Fruit fly (Drosophila melanogaster): ENCODE measurements around the gene CG4582.

The CG4582 gene

DNA sequence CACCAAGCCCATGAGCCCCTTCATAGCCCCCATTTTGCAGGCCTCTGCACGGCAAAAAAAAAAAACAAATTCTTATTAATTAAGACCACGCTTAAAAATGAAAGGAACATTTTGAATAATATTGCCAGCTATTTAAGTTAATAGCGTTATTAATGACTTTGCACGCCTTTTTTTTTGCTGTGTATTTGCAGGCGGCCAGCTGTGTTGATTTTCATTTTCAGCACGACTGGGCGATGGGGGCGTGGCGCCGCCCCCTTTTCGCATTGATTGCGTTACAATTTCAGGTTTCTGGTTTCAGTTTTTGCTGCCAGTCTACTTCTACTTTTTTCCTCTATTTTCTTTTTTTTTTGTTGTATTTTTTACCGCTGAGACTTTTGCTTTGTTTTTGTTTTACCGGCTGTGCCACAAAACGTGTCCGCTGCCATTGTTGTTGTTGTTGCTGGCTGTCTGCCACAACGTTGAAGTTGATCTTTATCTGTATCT is 51.0 kb downstream of the CG4582 start (continued):
- TF ChIP-seq Max (GFP tag; optimal IDR thresholded peaks at IDR 0.05): no peak
- no peak for TF ChIP-seq CG6272 (GFP tag; IDR thresholded peaks at IDR 0.05)
- TF ChIP-seq oc (tag; optimal IDR thresholded peaks at IDR 0.05): peak; percentile 2
- TF ChIP-seq CG14710 (tag; optimal IDR thresholded peaks at IDR 0.05): no peak
- TF ChIP-seq ap (GFP tag; IDR thresholded peaks at IDR 0.05): no peak
- TF ChIP-seq ewg (GFP tag; optimal IDR thresholded peaks at IDR 0.05): no peak
- TF ChIP-seq ATbp (GFP tag; optimal IDR thresholded peaks at IDR 0.05): no peak
- no peak for TF ChIP-seq fd96Cb (tag; optimal IDR thresholded peaks at IDR 0.05)
- no peak for TF ChIP-seq CG12659 (GFP tag; optimal IDR thresholded peaks at IDR 0.05)
- TF ChIP-seq CG17802 (tag; optimal IDR thresholded peaks at IDR 0.05): no peak
- peak; percentile 58; the same call in 1 of the 3 replicates for TF ChIP-seq CG3726 (GFP tag; IDR thresholded peaks at IDR 0.05)
- TF ChIP-seq CG13287 (GFP tag; IDR thresholded peaks at IDR 0.05; ENCODE audit: partially characterized antibody): no peak
- TF ChIP-seq hkb (optimal IDR thresholded peaks at IDR 0.05): no peak
- TF ChIP-seq hkb (GFP tag; IDR thresholded peaks at IDR 0.05): peak; percentile 75
- peak; percentile 91 for TF ChIP-seq Ets65A (GFP tag)
- TF ChIP-seq caup (GFP tag; optimal IDR thresholded peaks at IDR 0.05; ENCODE audit: severe bottlenecking): no peak
- no peak for TF ChIP-seq CG8924 (tag; optimal IDR thresholded peaks at IDR 0.05)
- no peak for TF ChIP-seq Usf (GFP tag; optimal IDR thresholded peaks at IDR 0.05)
- TF ChIP-seq CG18011 (GFP tag; optimal IDR thresholded peaks at IDR 0.05): no peak
- no peak for TF ChIP-seq amos (GFP tag; IDR thresholded peaks at IDR 0.05; ENCODE audit: partially characterized antibody)
- TF ChIP-seq kay (GFP tag; optimal IDR thresholded peaks at IDR 0.05): no peak
- TF ChIP-seq Dref (GFP tag; IDR thresholded peaks at IDR 0.05): no peak
- TF ChIP-seq CG5245 (GFP tag; optimal IDR thresholded peaks at IDR 0.05): peak; percentile 9
- TF ChIP-seq HmgZ (tag; optimal IDR thresholded peaks at IDR 0.05): no peak
- no peak; the same call in 1 of the 2 replicates for TF ChIP-seq slbo (GFP tag; IDR thresholded peaks at IDR 0.05)
- no peak for TF ChIP-seq fru (optimal IDR thresholded peaks at IDR 0.05)
- no peak for TF ChIP-seq pan (optimal IDR thresholded peaks at IDR 0.05)
- peak in 1 of 2 experiments; percentile 71 for TF ChIP-seq pan (GFP tag; optimal IDR thresholded peaks at IDR 0.05 in 1 of 2, IDR thresholded peaks at IDR 0.05 in 1 of 2)
- TF ChIP-seq CG6813 (GFP tag; optimal IDR thresholded peaks at IDR 0.05): peak; percentile 22
- TF ChIP-seq H15 (GFP tag; IDR thresholded peaks at IDR 0.05): 0 out of 3 replicates have a peak, but pooled peaks have one; percentile 30
- TF ChIP-seq Trl (optimal IDR thresholded peaks at IDR 0.05): no peak
- TF ChIP-seq Trl (GFP tag; optimal IDR thresholded peaks at IDR 0.05): peak; percentile 22
- peak; percentile 11 for TF ChIP-seq CG4854 (GFP tag; optimal IDR thresholded peaks at IDR 0.05)
- no peak for TF ChIP-seq sima (GFP tag; optimal IDR thresholded peaks at IDR 0.05)
- TF ChIP-seq ERR (GFP tag; optimal IDR thresholded peaks at IDR 0.05): no peak
- no peak; the same call in 1 of the 3 replicates for TF ChIP-seq sr (GFP tag; IDR thresholded peaks at IDR 0.05)
- no peak for TF ChIP-seq CG3838 (GFP tag; optimal IDR thresholded peaks at IDR 0.05)
- TF ChIP-seq wdn (GFP tag; IDR thresholded peaks at IDR 0.05): no peak
- peak; percentile 33 for TF ChIP-seq CG4424 (GFP tag; optimal IDR thresholded peaks at IDR 0.05)
- TF ChIP-seq Hsf (GFP tag; optimal IDR thresholded peaks at IDR 0.05): no peak
- peak; percentile 7 for TF ChIP-seq sens (GFP tag)
- TF ChIP-seq CG1832 (GFP tag; optimal IDR thresholded peaks at IDR 0.05): no peak
- TF ChIP-seq NK7.1 (GFP tag; optimal IDR thresholded peaks at IDR 0.05): no peak
- TF ChIP-seq ase (GFP tag; IDR thresholded peaks at IDR 0.05): peak; percentile 46; the same call in 1 of the 3 replicates
- no peak for TF ChIP-seq CG1233 (GFP tag; optimal IDR thresholded peaks at IDR 0.05)
- TF ChIP-seq CG33557 (GFP tag; optimal IDR thresholded peaks at IDR 0.05): no peak
- peak; percentile 27 for TF ChIP-seq nmo (GFP tag; optimal IDR thresholded peaks at IDR 0.05)
- TF ChIP-seq Doc2 (GFP tag; IDR thresholded peaks at IDR 0.05): no peak
- no peak for TF ChIP-seq CG2889 (GFP tag; IDR thresholded peaks at IDR 0.05)
- no peak; the same call in 1 of the 2 replicates for TF ChIP-seq chm (GFP tag; IDR thresholded peaks at IDR 0.05)
- 0 out of 2 replicates have a peak, but pooled peaks have one; percentile 37 for TF ChIP-seq sob (GFP tag; IDR thresholded peaks at IDR 0.05)
- TF ChIP-seq CG4360 (GFP tag; IDR thresholded peaks at IDR 0.05): peak; percentile 49; the same call in 1 of the 2 replicates
